Worm (Caenorhabditis elegans) whole organism, L1 larva: ENCODE measurements around the gene ina-1.

Experiments used
- C34B4.2 ChIP-seq: sonication (generic microtip); optimal IDR thresholded peaks from 2 replicates; lab custom pipeline; 2017; ENCODE audit warnings: mild to moderate bottlenecking, missing genetic modification characterization, missing compliant biosample characterization
- blmp-1 ChIP-seq: fragments of 150-350 bp; optimal IDR thresholded peaks from 2 replicates; lab custom pipeline; 2014; ENCODE audit warnings: missing biosample characterization, missing genetic modification characterization
- ceh-63 ChIP-seq: fragments of 200-800 bp; sonication (Bioruptor generic); optimal IDR thresholded peaks from 2 replicates; lab custom pipeline; 2018; ENCODE audit warnings: mild to moderate bottlenecking, missing genetic modification characterization, missing compliant biosample characterization
- ceh-8 ChIP-seq: fragments of 200-800 bp; sonication (Bioruptor generic); optimal IDR thresholded peaks from 2 replicates; lab custom pipeline; 2018; ENCODE audit warnings: mild to moderate bottlenecking, missing genetic modification characterization, moderate library complexity, missing compliant biosample characterization
- ceh-88 ChIP-seq: fragments of 200-800 bp; sonication (Bioruptor generic); IDR thresholded peaks from 2 replicates; pipeline ENCODE4 v1.3.6; 2022; ENCODE audit warnings: missing genetic modification characterization, missing compliant biosample characterization
- ceh-90 ChIP-seq: sonication (generic microtip); optimal IDR thresholded peaks from 2 replicates; lab custom pipeline; 2016; ENCODE audit warnings: missing genetic modification characterization, missing compliant biosample characterization
- dsc-1 ChIP-seq: sonication (generic microtip); optimal IDR thresholded peaks from 2 replicates; lab custom pipeline; 2016; ENCODE audit warnings: mild to moderate bottlenecking, missing genetic modification characterization, missing compliant biosample characterization
- efl-1 ChIP-seq, 4 experiments: fragments of 150-350 bp; optimal IDR thresholded peaks in 3 of 4; peaks in 1 of 4; 1 replicate in 1 of 4; 2 replicates in 3 of 4; lab custom pipeline; 2014; ENCODE audit warnings: missing biosample characterization in 2 of 4, missing genetic modification characterization in 2 of 4, missing genetic modification reagents in 2 of 4
- efl-3 ChIP-seq: fragments of 200-800 bp; sonication (Bioruptor generic); optimal IDR thresholded peaks from 2 replicates; lab custom pipeline; 2018; ENCODE audit warnings: mild to moderate bottlenecking, missing genetic modification characterization, missing compliant biosample characterization
- egl-27 ChIP-seq, 2 experiments: fragments of 150-350 bp in 1 of 2; sonication (generic microtip); optimal IDR thresholded peaks; 3 replicates each; lab custom pipeline; 2017 to 2018; ENCODE audit warnings: missing biosample characterization in 2 of 2, missing genetic modification characterization in 2 of 2, missing genetic modification reagents in 2 of 2
- elt-3 ChIP-seq, 6 experiments: fragments of 150-350 bp in 1 of 6; sonication (generic microtip); optimal IDR thresholded peaks; 2 replicates each; lab custom pipeline; 2017 to 2018; ENCODE audit warnings: missing biosample characterization in 6 of 6, missing genetic modification characterization in 6 of 6, inconsistent platforms in 1 of 6
- ets-5 ChIP-seq: fragments of 200-800 bp; sonication (Bioruptor generic); IDR thresholded peaks from 2 replicates; pipeline ENCODE4 v1.3.6; 2022; ENCODE audit warnings: missing genetic modification characterization, missing compliant biosample characterization
- fkh-4 ChIP-seq: sonication (generic microtip); optimal IDR thresholded peaks from 2 replicates; lab custom pipeline; 2016; ENCODE audit warnings: missing compliant biosample characterization, missing genetic modification characterization, borderline replicate concordance
- fos-1 ChIP-seq: fragments of 150-350 bp; optimal IDR thresholded peaks from 2 replicates; lab custom pipeline; 2014; ENCODE audit warnings: missing biosample characterization, missing genetic modification characterization
- hlh-17 ChIP-seq: fragments of 200-800 bp; sonication (Bioruptor generic); optimal IDR thresholded peaks from 2 replicates; lab custom pipeline; 2018; ENCODE audit warnings: missing genetic modification characterization, mild to moderate bottlenecking, missing compliant biosample characterization, moderate library complexity, borderline replicate concordance
- irx-1 ChIP-seq: sonication (generic microtip); optimal IDR thresholded peaks from 2 replicates; lab custom pipeline; 2016; ENCODE audit warnings: missing genetic modification characterization, missing compliant biosample characterization
- isw-1 ChIP-seq: fragments of 200-800 bp; sonication (Bioruptor generic); IDR thresholded peaks from 2 replicates; pipeline ENCODE4 v1.3.6; 2022; ENCODE audit warnings: missing genetic modification characterization, missing compliant biosample characterization
- lin-39 ChIP-seq: fragments of 150-350 bp; optimal IDR thresholded peaks from 2 replicates; lab custom pipeline; 2014; ENCODE audit warnings: missing biosample characterization, missing genetic modification reagents, missing genetic modification characterization
- mep-1 ChIP-seq: fragments of 150-350 bp; optimal IDR thresholded peaks from 2 replicates; lab custom pipeline; 2014; ENCODE audit warnings: missing biosample characterization, missing genetic modification characterization
- nhr-11 ChIP-seq: fragments of 150-350 bp; optimal IDR thresholded peaks from 2 replicates; lab custom pipeline; 2014; ENCODE audit warnings: missing biosample characterization, missing genetic modification characterization
- nhr-19 ChIP-seq: fragments of 200-800 bp; sonication (Bioruptor generic); conservative IDR thresholded peaks from 2 replicates; pipeline ENCODE4 v1.3.6; 2022; ENCODE audit warnings: missing genetic modification characterization, missing compliant biosample characterization
- nhr-20 ChIP-seq: sonication (generic microtip); optimal IDR thresholded peaks from 2 replicates; lab custom pipeline; 2016; ENCODE audit warnings: mild to moderate bottlenecking, missing genetic modification characterization, missing compliant biosample characterization
- nhr-237 ChIP-seq: fragments of 150-350 bp; optimal IDR thresholded peaks from 2 replicates; lab custom pipeline; 2014; ENCODE audit warnings: missing biosample characterization, missing genetic modification characterization
- nhr-28 ChIP-seq: fragments of 150-350 bp; optimal IDR thresholded peaks from 2 replicates; lab custom pipeline; 2014; ENCODE audit warnings: missing biosample characterization, missing genetic modification characterization
- nhr-47 ChIP-seq: sonication (generic microtip); optimal IDR thresholded peaks from 2 replicates; lab custom pipeline; 2016; ENCODE audit warnings: mild to moderate bottlenecking, missing genetic modification characterization, moderate library complexity, missing compliant biosample characterization
- pax-3 ChIP-seq: fragments of 200-800 bp; sonication (Bioruptor generic); optimal IDR thresholded peaks from 2 replicates; lab custom pipeline; 2018; ENCODE audit warnings: mild to moderate bottlenecking, missing genetic modification characterization, moderate library complexity, missing compliant biosample characterization
- pqm-1 ChIP-seq: sonication (generic microtip); optimal IDR thresholded peaks from 3 replicates; lab custom pipeline; 2017; ENCODE audit warnings: missing biosample characterization, missing genetic modification characterization
- rnt-1 ChIP-seq: sonication (generic microtip); optimal IDR thresholded peaks from 2 replicates; lab custom pipeline; 2016; ENCODE audit warnings: mild to moderate bottlenecking, missing genetic modification characterization, moderate library complexity, missing compliant biosample characterization
- snu-23 ChIP-seq: sonication (generic microtip); optimal IDR thresholded peaks from 2 replicates; lab custom pipeline; 2016; ENCODE audit warnings: missing genetic modification characterization, missing compliant biosample characterization
- sptf-1 ChIP-seq: fragments of 150-350 bp; optimal IDR thresholded peaks from 2 replicates; lab custom pipeline; 2014; ENCODE audit warnings: missing biosample characterization, missing genetic modification characterization
- swsn-7 ChIP-seq: sonication (generic microtip); optimal IDR thresholded peaks from 2 replicates; lab custom pipeline; 2016; ENCODE audit warnings: missing genetic modification characterization, missing compliant biosample characterization
- tbx-2 ChIP-seq: sonication (generic microtip); optimal IDR thresholded peaks from 2 replicates; lab custom pipeline; 2016; ENCODE audit warnings: missing genetic modification characterization, missing compliant biosample characterization
- unc-62 ChIP-seq: fragments of 150-350 bp; optimal IDR thresholded peaks from 2 replicates; lab custom pipeline; 2014; ENCODE audit warnings: missing biosample characterization, missing genetic modification reagents, missing genetic modification characterization
- unc-98 ChIP-seq: fragments of 200-800 bp; sonication (Bioruptor generic); IDR thresholded peaks from 2 replicates; pipeline ENCODE4 v1.3.6; 2022; ENCODE audit warnings: missing genetic modification characterization, missing compliant biosample characterization
- xbp-1 ChIP-seq: sonication (generic microtip); optimal IDR thresholded peaks from 2 replicates; lab custom pipeline; 2016; ENCODE audit warnings: missing genetic modification characterization, missing compliant biosample characterization
- zag-1 ChIP-seq: fragments of 150-350 bp; optimal IDR thresholded peaks from 2 replicates; lab custom pipeline; 2014; ENCODE audit warnings: missing biosample characterization, missing genetic modification characterization
- ztf-4 ChIP-seq: fragments of 150-350 bp; optimal IDR thresholded peaks from 2 replicates; lab custom pipeline; 2014; ENCODE audit warnings: missing biosample characterization, missing genetic modification characterization

The ina-1 gene

ce11 chrIII:9172702-9173101, at the start of gene ina-1:
TSS of gene ina-1 (minus strand) at chrIII:9172802.
- TF ChIP-seq blmp-1 (tag; lab: Kevin White, UChicago), result no peak
- TF ChIP-seq, all 84 proteins: peak for 0

ce11 chrIII:9215367-9215766, 42.8 kb upstream of the ina-1 start, which contains the start of gene npr-29:
TSS of gene npr-29 (minus strand) at chrIII:9215467.
- TF ChIP-seq snu-23 (no peak), lin-39 (tag; lab: Kevin White, UChicago) (no peak), ztf-4 (tag; lab: Kevin White, UChicago) (no peak)
- TF ChIP-seq, all 84 proteins: peak for 0

ce11 chrIII:9206185-9206584, 33.6 kb upstream of the ina-1 start, which contains the start of gene ZC84.1:
TSS of gene ZC84.1 (minus strand) at chrIII:9206285.
- TF ChIP-seq isw-1 (GFP tag; lab: Robert Waterston, UW) (no peak), elt-3 (tag; optimal IDR thresholded peaks at IDR 0.05; lab: Kevin White, UChicago) (no peak), nhr-47 (tag; lab: Kevin White, UChicago) (no peak), unc-62 (no peak), nhr-19 (GFP tag; lab: Robert Waterston, UW) (no peak), hlh-17 (GFP tag; lab: Kevin White, UChicago) (no peak), ceh-63 (GFP tag; lab: Kevin White, UChicago) (no peak), pqm-1 (no peak)

- TF ChIP-seq ceh-90 (tag; lab: Kevin White, UChicago) (no peak), xbp-1 (tag; lab: Kevin White, UChicago) (no peak), rnt-1 (tag; lab: Kevin White, UChicago) (no peak), unc-98 (GFP tag; lab: Robert Waterston, UW) (no peak), sptf-1 (tag; lab: Kevin White, UChicago) (no peak), blmp-1 (tag; lab: Kevin White, UChicago) (no peak), fos-1 (tag; lab: Kevin White, UChicago) (no peak), C34B4.2 (tag; lab: Kevin White, UChicago) (no peak), fkh-4 (tag; lab: Kevin White, UChicago) (no peak), ets-5 (no peak), ztf-4 (tag; lab: Kevin White, UChicago) (no peak), egl-27 (tag; optimal IDR thresholded peaks at IDR 0.05; lab: Kevin White, UChicago) (no peak), unc-62 (no peak), nhr-19 (GFP tag; lab: Robert Waterston, UW) (no peak), nhr-28 (tag; lab: Kevin White, UChicago) (no peak)
Measured at ce11 chrIII:9201977-9202376, 29.4 kb upstream of the ina-1 start.

ce11 chrIII:9199605-9200004, 27.0 kb upstream of the ina-1 start, which contains the start of gene ZC84.6:
TSS of gene ZC84.6 (minus strand) at chrIII:9199705.
- TF ChIP-seq tbx-2, result no peak
- no peak for TF ChIP-seq ceh-8 (GFP tag; lab: Kevin White, UChicago)
- no peak for TF ChIP-seq nhr-237 (tag; lab: Kevin White, UChicago)
- TF ChIP-seq efl-1 (optimal IDR thresholded peaks at IDR 0.05; lab: Kevin White, UChicago), result no peak
- no peak for TF ChIP-seq efl-1 (GFP tag; optimal IDR thresholded peaks at IDR 0.05 in 1 of 2; lab: Kevin White, UChicago)
- TF ChIP-seq nhr-20 (tag; lab: Kevin White, UChicago), result no peak
- no peak for TF ChIP-seq pax-3 (tag; lab: Kevin White, UChicago)
- no peak for TF ChIP-seq ceh-90 (tag; lab: Kevin White, UChicago)
- no peak for TF ChIP-seq swsn-7 (tag; lab: Kevin White, UChicago)
- TF ChIP-seq dsc-1, result no peak
- TF ChIP-seq efl-3 (GFP tag; lab: Kevin White, UChicago), result no peak
- no peak for TF ChIP-seq mep-1 (tag; lab: Kevin White, UChicago)
- no peak for TF ChIP-seq ceh-88
- TF ChIP-seq nhr-11 (tag; lab: Kevin White, UChicago), result no peak
- no peak for TF ChIP-seq irx-1 (tag; lab: Kevin White, UChicago)
- no peak for TF ChIP-seq zag-1 (tag; lab: Kevin White, UChicago)
